Fruit fly (Drosophila melanogaster): ENCODE measurements around the gene Osi11.

Gene Osi11

DNA sequence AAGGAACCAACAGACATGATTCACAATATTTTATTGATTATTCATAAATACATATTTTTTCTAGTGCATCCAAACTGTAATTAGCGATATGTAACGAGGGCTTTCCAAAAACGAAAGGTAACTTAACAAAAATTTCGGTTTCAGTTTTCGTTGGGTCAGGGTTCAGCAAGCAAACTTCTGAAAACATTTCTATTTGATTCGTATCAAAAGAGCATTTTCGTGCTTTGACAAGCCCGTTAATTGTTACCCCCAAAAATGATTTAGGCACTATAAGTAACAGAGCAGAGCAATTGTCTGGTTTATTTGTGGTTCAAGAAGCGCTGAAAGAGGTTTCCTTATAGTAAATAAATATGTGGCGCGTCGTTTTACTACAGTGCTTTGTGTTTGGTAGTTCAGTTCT, 2.7 kb downstream of the Osi11 start, which contains the start of gene Osi10b:
Gene Osi10b, plus strand, starts transcription at position 301 of the 400 bp plus-strand sequence.
- no peak for TF ChIP-seq noc (tag; optimal IDR thresholded peaks at IDR 0.05)

DNA sequence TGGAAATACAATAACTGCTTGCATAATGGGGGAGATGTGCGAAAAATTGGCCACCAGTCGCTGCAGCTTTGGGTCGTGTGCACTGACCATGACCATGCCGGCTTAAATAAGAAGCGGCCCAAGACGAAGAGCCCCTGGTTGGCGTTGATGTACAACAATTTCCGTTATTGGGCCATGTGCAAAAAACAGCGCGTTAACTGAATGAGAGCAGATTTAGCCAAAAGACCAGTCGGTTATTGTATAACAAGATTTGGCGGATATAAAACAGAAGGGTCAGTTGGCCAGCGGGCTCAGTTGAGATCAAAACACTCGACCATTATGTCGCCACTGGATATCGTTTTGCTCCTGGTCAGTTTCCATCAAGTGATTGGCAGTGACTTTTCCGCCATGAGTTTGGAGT, 4.9 kb downstream of the Osi11 start, which contains the start of gene Osi10a:
Gene Osi10a, plus strand, starts transcription at position 301 of the 400 bp plus-strand sequence.
- TF ChIP-seq noc (tag; optimal IDR thresholded peaks at IDR 0.05): no peak

DNA sequence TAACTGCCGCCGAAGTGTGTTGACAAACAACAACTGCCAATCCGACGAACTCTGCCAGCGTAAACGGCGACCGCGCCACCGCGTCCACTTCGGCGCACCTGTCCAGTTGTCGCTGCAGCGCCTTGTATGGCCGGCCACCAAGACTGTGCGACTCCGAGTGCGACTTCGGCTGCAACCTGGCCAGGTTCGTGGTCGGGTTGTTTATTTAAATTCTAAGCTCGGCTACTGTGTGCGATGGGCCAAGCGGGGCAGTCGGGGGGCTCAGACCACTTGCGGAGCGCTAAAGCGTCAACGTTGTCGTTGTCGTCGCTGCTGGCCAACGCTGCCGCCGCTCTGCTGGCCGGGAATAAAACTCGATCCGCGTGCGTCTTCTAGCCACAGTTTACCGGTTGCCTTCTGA, 8.7 kb downstream of the Osi11 start, which contains the start of gene Osi9:
Gene Osi9, plus strand, starts transcription at position 375 of the 400 bp plus-strand sequence.
- TF ChIP-seq noc (tag; optimal IDR thresholded peaks at IDR 0.05): no peak

DNA sequence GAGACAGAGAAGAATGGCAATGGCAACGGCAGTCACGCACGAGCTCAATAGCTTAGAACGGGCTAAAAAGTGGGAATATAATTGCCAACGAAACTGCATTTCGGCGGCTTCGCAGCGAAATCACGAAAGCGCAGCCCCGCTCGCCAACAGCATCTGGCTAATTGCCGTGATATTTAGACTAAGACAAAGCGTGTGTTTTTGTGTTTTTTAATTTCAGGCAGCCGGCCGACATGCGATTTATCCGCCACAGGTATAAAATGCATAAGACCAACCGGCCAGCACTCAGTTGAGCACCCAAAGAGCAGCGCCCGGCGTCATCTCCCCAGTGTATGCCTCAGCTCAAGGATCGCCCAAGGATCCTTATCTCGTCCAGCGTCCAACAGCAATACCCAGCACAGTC, 13.7 kb downstream of the Osi11 start, which contains the start of gene Osi8:
Gene Osi8, plus strand, starts transcription at position 301 of the 400 bp plus-strand sequence.
- no peak for TF ChIP-seq noc (tag; optimal IDR thresholded peaks at IDR 0.05)

DNA sequence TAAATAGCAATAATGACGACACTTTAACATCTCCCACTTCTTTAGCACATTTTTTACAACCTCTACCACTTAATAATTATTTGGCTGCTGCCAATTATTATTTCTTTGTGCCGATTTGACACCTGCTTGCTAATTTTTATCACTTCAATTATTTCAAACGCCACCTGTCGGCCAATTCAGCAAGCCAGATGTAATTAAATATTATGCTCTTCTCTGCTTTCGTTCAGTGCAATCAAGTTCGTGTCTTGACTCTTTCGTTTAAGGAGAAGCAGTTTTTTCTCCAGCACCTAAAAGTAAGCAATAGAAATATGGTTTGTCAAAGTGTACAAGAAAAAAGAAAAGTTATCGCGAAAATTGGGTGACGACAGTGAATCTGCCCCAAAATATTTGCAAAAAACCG, 14.1 kb downstream of the Osi11 start:
- TF ChIP-seq noc (tag; optimal IDR thresholded peaks at IDR 0.05): no peak

DNA sequence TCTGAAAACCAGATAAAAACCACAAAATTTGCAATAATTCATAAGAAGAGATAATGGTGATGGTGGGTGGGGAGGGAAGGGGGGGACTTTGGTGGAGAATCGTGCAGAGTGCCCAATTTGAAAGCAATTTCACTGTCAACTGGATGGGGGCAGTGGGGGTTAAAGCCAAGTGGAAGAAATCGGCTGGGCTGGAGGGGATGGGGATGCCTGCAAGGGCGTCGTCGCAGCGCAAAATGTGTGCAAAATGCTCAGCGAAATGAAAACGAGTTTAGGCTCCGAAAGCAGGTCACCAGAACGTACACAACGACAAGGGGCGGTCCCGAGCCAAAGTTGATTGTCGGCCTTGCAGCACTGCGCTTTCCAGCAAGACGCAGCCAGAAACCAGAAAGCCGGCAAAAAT, 15.7 kb downstream of the Osi11 start:
- no peak for TF ChIP-seq noc (tag; optimal IDR thresholded peaks at IDR 0.05)

DNA sequence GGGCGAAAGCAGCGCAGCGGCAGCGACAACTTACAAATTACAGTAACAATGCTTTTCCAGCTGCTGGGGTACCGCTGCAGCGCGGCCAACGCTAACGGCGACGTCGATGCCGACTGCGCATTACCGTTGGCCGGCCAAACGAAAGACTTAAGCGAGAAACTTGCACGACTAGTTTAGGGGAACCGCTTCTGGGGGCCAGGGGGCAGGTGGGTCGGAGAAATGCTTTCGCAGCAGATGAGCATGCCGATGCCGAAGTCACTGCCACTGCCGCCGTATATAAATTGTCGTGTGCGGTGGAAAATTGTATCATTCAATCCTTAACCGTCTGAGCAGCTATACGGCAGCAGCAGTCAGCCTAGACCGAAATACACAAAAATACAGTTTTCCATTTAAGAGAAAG, 19.9 kb downstream of the Osi11 start, which contains the start of gene Osi7:
Gene Osi7, plus strand, starts transcription at position 301 of the 400 bp plus-strand sequence.
- no peak for TF ChIP-seq noc (tag; optimal IDR thresholded peaks at IDR 0.05)

DNA sequence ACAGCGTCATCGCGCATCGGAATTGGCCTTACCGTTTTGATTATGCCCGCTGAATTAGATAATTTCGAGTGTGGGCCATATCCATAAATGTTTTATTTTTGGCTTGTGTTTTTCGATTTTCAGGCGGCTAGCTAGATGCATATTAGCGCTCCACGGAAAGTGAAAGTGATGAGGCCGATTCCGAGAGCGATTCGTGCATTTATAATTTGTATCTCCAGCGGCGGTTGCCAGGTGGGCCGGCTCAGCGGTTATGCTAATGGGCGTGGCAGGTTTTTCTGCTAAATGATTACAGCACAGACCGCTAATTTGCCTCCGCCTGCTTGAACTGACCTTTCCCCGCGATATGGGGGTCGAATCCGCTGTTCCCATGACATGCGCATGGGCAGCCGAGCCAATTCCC, 23.6 kb downstream of the Osi11 start:
- no peak for TF ChIP-seq noc (tag; optimal IDR thresholded peaks at IDR 0.05)

DNA sequence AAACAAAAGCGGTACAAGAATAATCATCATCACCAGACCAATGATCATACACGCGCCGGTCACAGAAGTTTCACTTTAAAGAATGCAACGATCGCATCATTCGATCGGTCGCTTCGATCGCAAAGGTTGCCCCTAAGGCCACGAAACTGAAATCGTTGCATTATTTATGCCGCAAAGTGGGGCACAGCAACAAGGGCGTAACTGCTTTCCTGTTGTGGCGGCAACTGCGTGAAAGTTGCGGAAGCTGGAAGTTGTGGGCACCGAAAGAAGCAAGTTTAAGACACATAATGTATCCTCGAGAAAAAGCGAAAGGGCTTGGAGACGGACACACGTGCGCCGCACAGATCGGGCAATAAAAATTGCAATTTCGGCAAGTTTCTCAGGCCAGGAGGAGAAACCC, 24.5 kb downstream of the Osi11 start:
- TF ChIP-seq noc (tag; optimal IDR thresholded peaks at IDR 0.05): no peak

DNA sequence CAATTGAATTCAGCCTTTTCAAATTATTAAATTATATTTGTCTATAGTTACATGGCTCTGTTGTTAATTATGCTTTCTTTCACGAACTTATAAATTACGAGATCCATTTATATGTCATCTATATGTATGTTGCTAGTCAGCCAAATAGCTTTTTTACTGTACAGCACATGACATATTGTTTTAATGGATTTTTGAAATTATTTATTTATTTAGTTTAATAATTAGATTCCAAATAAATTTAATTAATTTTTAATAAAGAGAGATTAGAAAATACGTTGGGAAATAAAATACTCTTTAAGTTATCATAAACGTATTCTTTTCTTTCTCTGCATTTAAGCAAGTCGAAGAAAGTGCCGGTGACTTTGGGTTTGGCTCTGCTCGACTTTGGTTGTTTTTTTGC, 27.3 kb downstream of the Osi11 start:
- TF ChIP-seq noc (tag; optimal IDR thresholded peaks at IDR 0.05): no peak

DNA sequence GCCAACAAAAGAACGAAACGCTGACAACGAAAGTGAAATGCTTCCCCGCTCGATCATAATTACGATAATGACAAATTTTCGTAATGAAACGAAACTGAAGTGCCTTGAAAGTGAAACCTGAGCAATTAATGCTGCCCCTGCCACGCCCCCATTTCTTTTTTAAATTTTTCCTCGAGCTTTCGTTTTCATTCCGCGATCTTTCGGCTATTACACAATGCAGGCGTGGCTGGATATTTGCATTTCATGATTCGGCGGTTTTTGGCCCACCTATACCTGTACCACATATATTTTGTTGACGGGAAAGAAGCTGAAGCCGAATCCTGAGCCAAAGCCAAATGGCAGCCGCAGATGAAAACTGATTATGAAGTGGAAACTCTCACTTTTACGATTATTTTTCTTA, 28.3 kb downstream of the Osi11 start:
- no peak for TF ChIP-seq noc (tag; optimal IDR thresholded peaks at IDR 0.05)

DNA sequence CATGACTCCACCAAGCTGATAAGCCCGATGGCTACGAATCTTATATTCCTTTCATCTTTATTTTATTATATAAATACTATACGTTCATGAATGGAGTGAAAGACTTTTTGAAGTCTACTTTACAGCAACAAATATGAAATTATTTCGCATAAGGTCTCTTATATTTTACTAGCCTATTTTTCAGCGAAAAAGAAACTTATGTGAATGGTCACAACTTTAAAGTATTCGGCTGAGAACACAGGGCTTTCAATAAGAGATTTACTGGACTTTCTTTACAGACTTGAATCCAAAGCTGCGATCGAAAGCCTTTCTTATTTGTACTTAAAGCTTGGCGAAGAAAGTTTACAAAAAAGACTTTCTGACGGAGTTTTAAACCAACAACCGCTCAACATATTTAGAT, 29.6 kb downstream of the Osi11 start:
- TF ChIP-seq noc (tag; optimal IDR thresholded peaks at IDR 0.05): no peak

DNA sequence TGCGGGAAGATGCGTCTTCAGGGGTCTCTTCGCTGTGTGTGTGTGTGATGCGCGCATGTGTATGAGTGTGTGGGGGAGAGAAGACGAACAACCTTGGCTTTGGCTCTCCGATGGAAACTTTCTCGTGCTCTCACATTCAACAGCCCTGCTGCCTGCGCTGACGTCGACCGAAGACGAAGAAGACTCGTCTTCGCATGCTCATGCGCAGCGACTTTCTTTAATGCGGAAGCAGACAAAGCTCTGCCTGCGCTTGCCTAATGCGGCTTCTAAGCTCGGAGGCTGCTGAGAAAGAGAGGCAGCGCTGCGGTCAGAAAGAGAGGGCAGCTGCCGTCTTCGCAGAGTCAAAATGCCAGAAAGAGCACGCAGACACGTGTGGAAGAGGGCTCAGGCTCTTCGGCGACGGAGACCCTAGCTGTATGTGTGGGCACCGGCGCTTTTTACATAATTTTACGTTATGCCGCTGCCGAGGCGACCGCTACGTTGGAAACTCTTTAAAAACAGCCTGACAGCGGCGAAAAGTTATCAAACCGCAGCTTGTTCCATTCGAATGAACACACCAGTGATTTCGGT, 34.3 kb downstream of the Osi11 start, which contains the start of gene Osi6:
Gene Osi6, plus strand, starts transcription at position 520 of the 570 bp plus-strand sequence.
- no peak for TF ChIP-seq noc (tag; optimal IDR thresholded peaks at IDR 0.05)

DNA sequence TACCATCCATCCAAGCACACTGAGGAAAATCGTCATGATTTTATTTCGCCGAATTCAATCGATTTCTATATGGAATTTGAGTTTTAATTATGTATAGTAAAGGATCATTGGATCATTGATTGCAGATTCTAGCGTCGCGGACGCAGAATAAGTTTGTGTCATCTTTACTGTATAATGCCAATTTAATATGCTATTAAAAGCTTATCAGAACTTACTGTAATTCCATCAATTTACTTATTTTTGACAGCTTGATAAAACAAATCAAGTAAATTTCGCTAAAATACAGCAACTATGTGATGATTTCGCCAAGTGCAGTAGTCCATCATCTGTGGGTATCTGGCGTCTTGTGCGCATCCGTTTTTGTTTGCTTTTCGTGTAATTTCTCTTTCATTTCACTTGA, 35.5 kb downstream of the Osi11 start:
- TF ChIP-seq noc (tag; optimal IDR thresholded peaks at IDR 0.05): no peak

DNA sequence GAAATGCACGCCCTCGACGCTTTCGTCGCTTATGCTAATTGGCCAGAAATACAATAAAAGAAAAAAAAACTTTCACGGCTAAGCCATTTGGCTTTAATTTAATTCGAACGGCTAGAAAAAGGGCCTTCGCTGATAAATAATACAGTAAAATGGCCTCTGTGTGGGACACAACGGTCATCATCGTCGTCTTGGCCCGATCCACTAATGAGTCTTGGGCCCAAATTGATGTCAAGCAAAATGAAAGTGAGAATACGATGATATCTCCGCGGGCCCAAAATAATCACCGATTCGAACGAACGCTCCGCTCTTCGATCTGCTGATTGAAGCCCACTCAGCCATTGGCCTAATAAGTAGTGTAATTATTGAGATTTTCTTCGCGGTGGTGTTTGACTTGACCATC, 37.2 kb downstream of the Osi11 start:
- no peak for TF ChIP-seq noc (tag; optimal IDR thresholded peaks at IDR 0.05)

DNA sequence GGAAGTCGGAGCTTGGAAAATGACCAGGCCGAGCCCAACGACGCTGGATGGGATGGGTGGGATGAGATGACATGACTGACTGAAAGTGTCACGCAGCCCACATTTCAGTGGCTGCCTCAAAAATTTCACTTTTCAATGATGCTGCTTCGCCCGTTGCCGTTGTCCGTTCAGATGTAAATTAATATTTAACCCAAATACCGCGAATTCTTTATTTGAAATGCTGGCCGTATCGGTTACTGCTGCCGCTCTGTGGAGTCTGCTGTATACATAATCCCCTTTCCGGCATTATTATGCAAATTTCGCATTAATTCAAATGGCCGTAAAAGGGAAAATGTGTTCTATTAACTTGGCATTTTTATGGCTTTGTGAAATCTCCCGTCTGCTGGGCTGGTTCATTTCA, 38.3 kb downstream of the Osi11 start:
- no peak for TF ChIP-seq noc (tag; optimal IDR thresholded peaks at IDR 0.05)

DNA sequence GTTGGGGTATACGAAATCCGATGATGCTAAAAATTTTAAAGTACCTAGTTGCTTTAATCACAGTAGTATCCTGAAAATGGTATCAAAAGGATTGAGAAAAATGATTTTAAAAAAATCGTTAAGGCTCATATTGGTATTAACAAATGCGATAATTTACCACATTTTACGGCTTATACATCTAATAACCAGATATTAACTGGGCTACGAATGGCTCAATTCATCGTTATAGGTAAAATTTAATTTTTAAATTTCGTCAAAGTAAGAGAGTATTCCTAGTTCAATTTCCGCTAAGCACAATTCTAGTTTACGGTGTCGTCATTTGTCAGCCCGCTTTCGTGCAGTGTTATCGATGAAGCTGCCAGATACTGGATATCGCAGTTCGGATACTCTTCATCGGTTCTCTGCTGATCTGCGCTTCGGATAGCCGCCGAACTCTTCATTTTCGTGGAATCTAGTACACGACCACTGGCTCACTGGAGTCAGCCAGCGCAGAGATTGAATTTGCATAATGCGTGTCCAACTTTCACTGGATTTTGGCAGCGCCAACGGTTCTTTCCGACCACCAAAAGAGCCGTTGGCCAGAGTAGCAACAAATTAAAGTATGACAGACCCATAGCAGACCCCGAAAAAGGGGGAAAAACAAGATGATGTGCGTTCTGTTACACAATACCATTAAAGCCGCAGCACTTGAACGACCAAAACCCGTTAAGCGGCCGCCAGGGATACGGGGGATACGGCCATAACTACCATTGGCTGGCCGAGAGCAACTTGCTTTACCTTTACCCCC, 39.3 kb downstream of the Osi11 start:
- TF ChIP-seq noc (tag; optimal IDR thresholded peaks at IDR 0.05): no peak
